Fruit fly (Drosophila melanogaster): ENCODE results near the gene CG31294.

The CG31294 gene

dm6 chr3R:15679989-15680388, 36.4 kb downstream of the CG31294 start:
- TF ChIP-seq CG15336 (GFP tag; IDR thresholded peaks at IDR 0.05) = no peak
- peak; percentile 75 for TF ChIP-seq svp (GFP tag)

- peak; percentile 37; the same call in 1 of the 3 replicates for TF ChIP-seq CG8119 (GFP tag; IDR thresholded peaks at IDR 0.05)
- TF ChIP-seq achi (GFP tag; optimal IDR thresholded peaks at IDR 0.05) = peak; percentile 6
- TF ChIP-seq Eip75B (GFP tag; optimal IDR thresholded peaks at IDR 0.05) = no peak
- peak; percentile 52 for TF ChIP-seq fkh (GFP tag; optimal IDR thresholded peaks at IDR 0.05)
- TF ChIP-seq cyc (GFP tag; optimal IDR thresholded peaks at IDR 0.05) = no peak
- TF ChIP-seq pdm3 (GFP tag; optimal IDR thresholded peaks at IDR 0.05) = peak; percentile 1
- TF ChIP-seq lz (GFP tag; optimal IDR thresholded peaks at IDR 0.05) = no peak
- TF ChIP-seq CG34406 (GFP tag; optimal IDR thresholded peaks at IDR 0.05) = no peak
- no peak for TF ChIP-seq CG16779 (tag; optimal IDR thresholded peaks at IDR 0.05)
- TF ChIP-seq CG15336 (GFP tag; IDR thresholded peaks at IDR 0.05) = 0 out of 2 replicates have a peak, but pooled peaks have one; percentile 26
- TF ChIP-seq CG32006 (GFP tag; optimal IDR thresholded peaks at IDR 0.05) = peak; percentile 44
- TF ChIP-seq Met (GFP tag; optimal IDR thresholded peaks at IDR 0.05) = no peak
- TF ChIP-seq Eip78C (GFP tag) = peak; percentile 58
- peak; percentile 57; the same call in 2 of the 3 replicates for TF ChIP-seq CG6163 (GFP tag; IDR thresholded peaks at IDR 0.05)
- peak; percentile 44 for TF ChIP-seq svp (GFP tag)
- peak; percentile 2 for TF ChIP-seq CG6276 (GFP tag; optimal IDR thresholded peaks at IDR 0.05)
- TF ChIP-seq dac (GFP tag; optimal IDR thresholded peaks at IDR 0.05) = no peak
- TF ChIP-seq CG3919 (GFP tag; optimal IDR thresholded peaks at IDR 0.05) = peak; percentile 43
- 0 out of 2 replicates have a peak, but pooled peaks have one; percentile 25 for TF ChIP-seq Gug (GFP tag; IDR thresholded peaks at IDR 0.05)
Measured at dm6 chr3R:15678765-15679514, 37.4 kb downstream of the CG31294 start.

dm6 chr3R:15677550-15677973, 38.8 kb downstream of the CG31294 start:
- peak; percentile 41 for TF ChIP-seq Eip78C (GFP tag)
- peak; percentile 71 for TF ChIP-seq fkh (GFP tag; optimal IDR thresholded peaks at IDR 0.05)
- no peak for TF ChIP-seq cyc (GFP tag; optimal IDR thresholded peaks at IDR 0.05)

dm6 chr3R:15677074-15677409, 39.3 kb downstream of the CG31294 start:
- no peak for TF ChIP-seq Sox15 (GFP tag; optimal IDR thresholded peaks at IDR 0.05)
- TF ChIP-seq CG11762 (GFP tag; optimal IDR thresholded peaks at IDR 0.05; ENCODE audit: insufficient read depth) = no peak

- peak; percentile 25 for TF ChIP-seq lz (GFP tag; optimal IDR thresholded peaks at IDR 0.05)
- no peak for TF ChIP-seq CG6276 (GFP tag; optimal IDR thresholded peaks at IDR 0.05)
- TF ChIP-seq acj6 (GFP tag; optimal IDR thresholded peaks at IDR 0.05) = peak; percentile 38
- TF ChIP-seq ss (GFP tag; optimal IDR thresholded peaks at IDR 0.05) = peak in 1 of 2 experiments; percentile 22
- no peak for TF ChIP-seq Hr38 (GFP tag; optimal IDR thresholded peaks at IDR 0.05)
- TF ChIP-seq Hr4 (GFP tag; optimal IDR thresholded peaks at IDR 0.05) = peak; percentile 49
- TF ChIP-seq cyc (GFP tag; optimal IDR thresholded peaks at IDR 0.05) = no peak
- TF ChIP-seq esn (GFP tag; optimal IDR thresholded peaks at IDR 0.05) = peak; percentile 27
- TF ChIP-seq Ets96B (tag; optimal IDR thresholded peaks at IDR 0.05) = peak; percentile 24
- TF ChIP-seq CG10631 (GFP tag; optimal IDR thresholded peaks at IDR 0.05) = peak; percentile 46
- peak; percentile 49 for TF ChIP-seq eg (GFP tag; IDR thresholded peaks at IDR 0.05)
- no peak for TF ChIP-seq fd85E (GFP tag; optimal IDR thresholded peaks at IDR 0.05)
- peak; percentile 53 for TF ChIP-seq net (GFP tag; optimal IDR thresholded peaks at IDR 0.05)
- peak; percentile 20 for TF ChIP-seq Hr39 (GFP tag; optimal IDR thresholded peaks at IDR 0.05)
- no peak for TF ChIP-seq Eip93F (GFP tag; optimal IDR thresholded peaks at IDR 0.05)
- TF ChIP-seq topi (GFP tag; optimal IDR thresholded peaks at IDR 0.05) = peak; percentile 16
- TF ChIP-seq CG32006 (GFP tag; optimal IDR thresholded peaks at IDR 0.05) = peak; percentile 59
- TF ChIP-seq CG8119 (GFP tag; IDR thresholded peaks at IDR 0.05) = 0 out of 3 replicates have a peak, but pooled peaks have one; percentile 21
- peak; percentile 22 for TF ChIP-seq CG3919 (GFP tag; optimal IDR thresholded peaks at IDR 0.05)
- peak; percentile 17 for TF ChIP-seq Sox102F (GFP tag; optimal IDR thresholded peaks at IDR 0.05)
- no peak for TF ChIP-seq CG11294 (GFP tag; IDR thresholded peaks at IDR 0.05)
- peak; percentile 44 for TF ChIP-seq CG6792 (GFP tag; optimal IDR thresholded peaks at IDR 0.05)
- peak; percentile 44 for TF ChIP-seq CG3032 (tag; optimal IDR thresholded peaks at IDR 0.05)
- no peak for TF ChIP-seq CG6854 (GFP tag; optimal IDR thresholded peaks at IDR 0.05)
- TF ChIP-seq CG6163 (GFP tag; IDR thresholded peaks at IDR 0.05) = peak; percentile 77
- TF ChIP-seq vri (GFP tag; optimal IDR thresholded peaks at IDR 0.05) = no peak
- peak; percentile 75; the same call in 1 of the 2 replicates for TF ChIP-seq Gug (GFP tag; IDR thresholded peaks at IDR 0.05)
Measured at dm6 chr3R:15676186-15677073, 40.0 kb downstream of the CG31294 start.
